Fruit fly (Drosophila melanogaster): ENCODE measurements around the gene eIF3f1.

eIF3f1 gene

dm6 chr3R:4731006-4731405 is 17.0 kb upstream of the eIF3f1 start (continued):
- TF ChIP-seq Ets65A (GFP tag), result peak; percentile 1
- TF ChIP-seq CG1603 (tag; optimal IDR thresholded peaks at IDR 0.05), result peak; percentile 22
- TF ChIP-seq CG7271 (tag; optimal IDR thresholded peaks at IDR 0.05), result no peak
- no peak for TF ChIP-seq Dad (GFP tag; optimal IDR thresholded peaks at IDR 0.05)
- TF ChIP-seq fd3F (GFP tag; optimal IDR thresholded peaks at IDR 0.05), result no peak
- TF ChIP-seq shn (GFP tag; optimal IDR thresholded peaks at IDR 0.05), result no peak
- no peak for TF ChIP-seq CG10147 (GFP tag; optimal IDR thresholded peaks at IDR 0.05)
- no peak for TF ChIP-seq lab (GFP tag; optimal IDR thresholded peaks at IDR 0.05)
- no peak for TF ChIP-seq twi (tag; optimal IDR thresholded peaks at IDR 0.05)
- peak; percentile 41 for TF ChIP-seq CG17359 (tag; optimal IDR thresholded peaks at IDR 0.05)
- TF ChIP-seq CG3726 (GFP tag; IDR thresholded peaks at IDR 0.05), result no peak
- peak; percentile 43 for TF ChIP-seq CG18262 (tag; optimal IDR thresholded peaks at IDR 0.05)
- no peak for TF ChIP-seq dysf (GFP tag; IDR thresholded peaks at IDR 0.05)
- no peak for TF ChIP-seq tin (GFP tag; optimal IDR thresholded peaks at IDR 0.05)
- TF ChIP-seq CG2712 (tag; optimal IDR thresholded peaks at IDR 0.05), result peak; percentile 41
- TF ChIP-seq Blimp-1 (GFP tag; optimal IDR thresholded peaks at IDR 0.05), result peak; percentile 50
- TF ChIP-seq Nf-YB (GFP tag; optimal IDR thresholded peaks at IDR 0.05), result no peak
- no peak for TF ChIP-seq CG7745 (tag; optimal IDR thresholded peaks at IDR 0.05)
- no peak for TF ChIP-seq zen2 (GFP tag; IDR thresholded peaks at IDR 0.05; ENCODE audit: partially characterized antibody)
- TF ChIP-seq ci (GFP tag; IDR thresholded peaks at IDR 0.05), result peak; percentile 39; the same call in 1 of the 3 replicates
- TF ChIP-seq sens (GFP tag), result peak; percentile 73
- TF ChIP-seq Ravus (GFP tag; IDR thresholded peaks at IDR 0.05), result no peak
- TF ChIP-seq CG17829 (tag; optimal IDR thresholded peaks at IDR 0.05), result peak; percentile 16
- TF ChIP-seq CG13287 (GFP tag; IDR thresholded peaks at IDR 0.05; ENCODE audit: partially characterized antibody), result no peak
- TF ChIP-seq CG31441 (GFP tag; IDR thresholded peaks at IDR 0.05), result 0 out of 2 replicates have a peak, but pooled peaks have one; percentile 29
- no peak for TF ChIP-seq exex (tag; optimal IDR thresholded peaks at IDR 0.05)
- no peak for TF ChIP-seq Lhr (GFP tag; optimal IDR thresholded peaks at IDR 0.05)
- no peak for TF ChIP-seq Side (GFP tag; optimal IDR thresholded peaks at IDR 0.05)
- TF ChIP-seq Atf3 (GFP tag; optimal IDR thresholded peaks at IDR 0.05), result no peak
- TF ChIP-seq prd (optimal IDR thresholded peaks at IDR 0.05), result no peak
- TF ChIP-seq prd (GFP tag; IDR thresholded peaks at IDR 0.05), result peak; percentile 10; the same call in 1 of the 3 replicates
- no peak for TF ChIP-seq NC2α (GFP tag; optimal IDR thresholded peaks at IDR 0.05)
- no peak for TF ChIP-seq tx (GFP tag; optimal IDR thresholded peaks at IDR 0.05)
- TF ChIP-seq chinmo (GFP tag; IDR thresholded peaks at IDR 0.05; ENCODE audit: partially characterized antibody), result no peak
- TF ChIP-seq CG16813 (GFP tag; IDR thresholded peaks at IDR 0.05; ENCODE audit: partially characterized antibody), result no peak
- TF ChIP-seq CG7786 (GFP tag; optimal IDR thresholded peaks at IDR 0.05), result no peak
- TF ChIP-seq bsh (GFP tag; optimal IDR thresholded peaks at IDR 0.05), result peak in 1 of 2 experiments; percentile 21
- TF ChIP-seq Bdp1 (GFP tag; optimal IDR thresholded peaks at IDR 0.05), result no peak
- TF ChIP-seq Hr78 (GFP tag; optimal IDR thresholded peaks at IDR 0.05), result peak in 1 of 2 experiments; percentile 76
- TF ChIP-seq dmrt99B (tag; optimal IDR thresholded peaks at IDR 0.05), result peak; percentile 42
- TF ChIP-seq Poxn (GFP tag; IDR thresholded peaks at IDR 0.05), result no peak
- no peak for TF ChIP-seq pita (GFP tag; optimal IDR thresholded peaks at IDR 0.05)
- TF ChIP-seq CG30020 (tag; optimal IDR thresholded peaks at IDR 0.05), result no peak
- no peak for TF ChIP-seq CG14710 (tag; optimal IDR thresholded peaks at IDR 0.05)
- TF ChIP-seq peb (GFP tag; IDR thresholded peaks at IDR 0.05), result no peak
- no peak for TF ChIP-seq cad (GFP tag; optimal IDR thresholded peaks at IDR 0.05)
- no peak for TF ChIP-seq CG30431 (GFP tag; optimal IDR thresholded peaks at IDR 0.05)
- TF ChIP-seq phol (tag; optimal IDR thresholded peaks at IDR 0.05), result peak; percentile 13
- peak; percentile 67 for TF ChIP-seq kni (GFP tag; optimal IDR thresholded peaks at IDR 0.05)
- no peak for TF ChIP-seq NFAT (GFP tag; IDR thresholded peaks at IDR 0.05)
- TF ChIP-seq CG6654 (GFP tag; optimal IDR thresholded peaks at IDR 0.05), result no peak

All from whole organism, embryonic.